Worm (Caenorhabditis elegans) whole organism, young adult: Measurements from ENCODE around the gene dao-6.
A peak's percentile ranks its signal among the peaks of the same experiment; 100 is the strongest.

Source experiments
- C06A6.2 ChIP-seq: fragments of 200-800 bp; sonication (Bioruptor generic); conservative IDR thresholded peaks from 2 replicates; pipeline ENCODE4 v1.3.6; 2022; ENCODE audit warnings: missing genetic modification characterization, missing compliant biosample characterization
- F33H1.4 ChIP-seq: fragments of 200-800 bp; sonication (Bioruptor generic); IDR thresholded peaks from 2 replicates; pipeline ENCODE4 v1.3.6; 2022; ENCODE audit warnings: missing genetic modification reagents, missing genetic modification characterization, missing compliant biosample characterization
- F49E8.2 ChIP-seq: sonication (generic microtip); optimal IDR thresholded peaks from 3 replicates; lab custom pipeline; 2017; ENCODE audit warnings: missing genetic modification characterization, mild to moderate bottlenecking, missing compliant biosample characterization, antibody characterized with exemption, moderate library complexity; ENCODE audit not compliant: insufficient read depth
- Y53G8AR.9 ChIP-seq: fragments of 200-800 bp; sonication (Bioruptor generic); conservative IDR thresholded peaks from 2 replicates; pipeline ENCODE4 v1.3.6; 2022; ENCODE audit warnings: missing genetic modification reagents, missing genetic modification characterization, missing compliant biosample characterization
- aptf-2 ChIP-seq: fragments of 200-800 bp; sonication (Bioruptor generic); conservative IDR thresholded peaks from 2 replicates; pipeline ENCODE4 v1.3.6; 2022; ENCODE audit warnings: missing genetic modification reagents, missing genetic modification characterization, missing compliant biosample characterization
- aptf-3 ChIP-seq: fragments of 200-800 bp; sonication (Bioruptor generic); IDR thresholded peaks from 2 replicates; pipeline ENCODE4 v1.3.6; 2022; ENCODE audit warnings: missing genetic modification characterization, missing compliant biosample characterization
- ceh-100 ChIP-seq: fragments of 200-800 bp; sonication (Bioruptor generic); IDR thresholded peaks from 2 replicates; pipeline ENCODE4 v1.3.6; 2022; ENCODE audit warnings: missing genetic modification reagents, missing genetic modification characterization, missing compliant biosample characterization
- ceh-79 ChIP-seq: sonication (generic microtip); optimal IDR thresholded peaks from 2 replicates; lab custom pipeline; 2017; ENCODE audit warnings: mild to moderate bottlenecking, missing genetic modification characterization, missing compliant biosample characterization
- ceh-91 ChIP-seq: fragments of 200-800 bp; sonication (Bioruptor generic); IDR thresholded peaks from 2 replicates; pipeline ENCODE4 v1.3.6; 2022; ENCODE audit warnings: missing genetic modification reagents, missing genetic modification characterization, missing compliant biosample characterization
- dpl-1 ChIP-seq: fragments of 150-350 bp; optimal IDR thresholded peaks from 2 replicates; lab custom pipeline; 2014; ENCODE audit warnings: missing biosample characterization, missing genetic modification reagents, missing genetic modification characterization
- efl-1 ChIP-seq: fragments of 150-350 bp; optimal IDR thresholded peaks from 2 replicates; lab custom pipeline; 2014; ENCODE audit warnings: missing biosample characterization, missing genetic modification reagents, missing genetic modification characterization
- ekl-4 ChIP-seq: fragments of 200-800 bp; sonication (Bioruptor generic); IDR thresholded peaks from 2 replicates; pipeline ENCODE4 v1.3.6; 2022; ENCODE audit warnings: missing genetic modification reagents, missing genetic modification characterization, missing compliant biosample characterization
- him-1 ChIP-seq: sonication (generic microtip); optimal IDR thresholded peaks from 2 replicates; lab custom pipeline; 2016; ENCODE audit warnings: missing genotype, missing genetic modification reagents, missing genetic modification characterization, missing compliant biosample characterization
- hmg-1.2 ChIP-seq: fragments of 200-800 bp; sonication (Bioruptor generic); IDR thresholded peaks from 2 replicates; pipeline ENCODE4 v1.3.6; 2022; ENCODE audit warnings: missing genetic modification reagents, missing genetic modification characterization, missing compliant biosample characterization
- hsf-1 ChIP-seq: fragments of 200-800 bp; sonication (Bioruptor generic); IDR thresholded peaks from 2 replicates; pipeline ENCODE4 v1.3.6; 2022; ENCODE audit warnings: missing genetic modification reagents, missing genetic modification characterization, missing compliant biosample characterization
- let-607 ChIP-seq, 2 experiments: fragments of 200-800 bp in 1 of 2; sonication (Bioruptor generic) in 1 of 2; sonication (generic microtip) in 1 of 2; optimal IDR thresholded peaks; 2 replicates each; lab custom pipeline; 2016 to 2018; ENCODE audit warnings: mild to moderate bottlenecking in 2 of 2, missing compliant biosample characterization in 2 of 2, missing genetic modification characterization in 2 of 2, moderate library complexity in 2 of 2, missing genotype in 1 of 2
- lin-35 ChIP-seq, 3 experiments: fragments of 150-350 bp in 2 of 3; sonication (generic microtip) in 1 of 3; optimal IDR thresholded peaks; 2 replicates each; lab custom pipeline; 2014 to 2018; ENCODE audit warnings: missing biosample characterization in 3 of 3, missing genetic modification characterization in 3 of 3, missing genetic modification reagents in 3 of 3
- lin-54 ChIP-seq: fragments of 200-800 bp; sonication (Bioruptor generic); optimal IDR thresholded peaks from 2 replicates; lab custom pipeline; 2018; ENCODE audit warnings: mild to moderate bottlenecking, missing genetic modification characterization, missing compliant biosample characterization
- lir-1 ChIP-seq: fragments of 200-800 bp; sonication (Bioruptor generic); conservative IDR thresholded peaks from 2 replicates; pipeline ENCODE4 v1.3.6; 2022; ENCODE audit warnings: missing genetic modification reagents, missing genetic modification characterization, missing compliant biosample characterization
- lsl-1 ChIP-seq: fragments of 200-800 bp; sonication (Bioruptor generic); optimal IDR thresholded peaks from 2 replicates; lab custom pipeline; 2018; ENCODE audit warnings: mild to moderate bottlenecking, missing genetic modification characterization, moderate library complexity, missing compliant biosample characterization
- madf-10 ChIP-seq: sonication (generic microtip); optimal IDR thresholded peaks from 2 replicates; lab custom pipeline; 2016; ENCODE audit warnings: mild to moderate bottlenecking, missing genetic modification characterization, missing compliant biosample characterization
- madf-6 ChIP-seq: fragments of 200-800 bp; sonication (Bioruptor generic); IDR thresholded peaks from 2 replicates; pipeline ENCODE4 v1.3.6; 2022; ENCODE audit warnings: missing genetic modification reagents, missing genetic modification characterization, missing compliant biosample characterization
- mcd-1 ChIP-seq: fragments of 200-800 bp; sonication (Bioruptor generic); IDR thresholded peaks from 2 replicates; pipeline ENCODE4 v1.3.6; 2022; ENCODE audit warnings: missing genetic modification reagents, missing genetic modification characterization, missing compliant biosample characterization
- mel-28 ChIP-seq: sonication (generic microtip); optimal IDR thresholded peaks from 2 replicates; lab custom pipeline; 2016; ENCODE audit warnings: borderline replicate concordance, mild to moderate bottlenecking, missing genetic modification characterization, missing compliant biosample characterization
- nhr-179 ChIP-seq: sonication (generic microtip); optimal IDR thresholded peaks from 2 replicates; lab custom pipeline; 2016; ENCODE audit warnings: mild to moderate bottlenecking, missing genetic modification characterization, missing compliant biosample characterization
- snpc-1.3 ChIP-seq: sonication (generic microtip); optimal IDR thresholded peaks from 2 replicates; lab custom pipeline; 2017; ENCODE audit warnings: missing genetic modification characterization, mild to moderate bottlenecking, missing compliant biosample characterization, antibody characterized with exemption, moderate library complexity, missing genotype, missing genetic modification reagents; ENCODE audit not compliant: insufficient read depth
- snpc-3.4 ChIP-seq: sonication (generic microtip); optimal IDR thresholded peaks from 2 replicates; lab custom pipeline; 2017; ENCODE audit warnings: missing genetic modification characterization, mild to moderate bottlenecking, missing compliant biosample characterization, antibody characterized with exemption, moderate library complexity, missing genotype, missing genetic modification reagents
- somi-1 ChIP-seq: fragments of 200-800 bp; sonication (Bioruptor generic); optimal IDR thresholded peaks from 2 replicates; lab custom pipeline; 2018; ENCODE audit warnings: mild to moderate bottlenecking, missing genetic modification characterization, missing compliant biosample characterization
- sptf-2 ChIP-seq: fragments of 200-800 bp; sonication (Bioruptor generic); optimal IDR thresholded peaks from 2 replicates; lab custom pipeline; 2018; ENCODE audit warnings: mild to moderate bottlenecking, missing genetic modification characterization, missing compliant biosample characterization
- zfh-2 ChIP-seq: fragments of 200-800 bp; sonication (Bioruptor generic); conservative IDR thresholded peaks from 2 replicates; pipeline ENCODE4 v1.3.6; 2022; ENCODE audit warnings: missing genetic modification reagents, missing genetic modification characterization, missing compliant biosample characterization
- ztf-22 ChIP-seq: fragments of 200-800 bp; sonication (Bioruptor generic); optimal IDR thresholded peaks from 2 replicates; lab custom pipeline; 2018; ENCODE audit warnings: mild to moderate bottlenecking, missing genetic modification characterization, moderate library complexity, missing compliant biosample characterization
- ztf-26 ChIP-seq: sonication (generic microtip); optimal IDR thresholded peaks from 2 replicates; lab custom pipeline; 2017; ENCODE audit warnings: missing genetic modification characterization, missing compliant biosample characterization
- ztf-3 ChIP-seq: fragments of 200-800 bp; sonication (Bioruptor generic); optimal IDR thresholded peaks from 2 replicates; lab custom pipeline; 2018; ENCODE audit warnings: mild to moderate bottlenecking, missing genetic modification characterization, missing compliant biosample characterization
- ztf-6 ChIP-seq: fragments of 200-800 bp; sonication (Bioruptor generic); IDR thresholded peaks from 2 replicates; pipeline ENCODE4 v1.3.6; 2022; ENCODE audit warnings: missing genetic modification reagents, missing genetic modification characterization, missing compliant biosample characterization

dao-6 gene

ce11 chrIII:9776323-9776722 is 40.3 kb upstream of the dao-6 start, which contains the start of gene usp-46:
TSS of gene usp-46 (plus strand) at chrIII:9776623.
- TF ChIP-seq ekl-4 (GFP tag; lab: Robert Waterston, UW) (no peak), hmg-1.2 (peak; percentile 29; the same call in 1 of the 2 replicates)

ce11 chrIII:9775916-9776315 is 39.9 kb upstream of the dao-6 start:
- TF ChIP-seq ekl-4 (GFP tag; lab: Robert Waterston, UW) (no peak), ceh-79 (no peak), ztf-6 (GFP tag; lab: Robert Waterston, UW) (no peak), efl-1 (GFP tag; lab: Kevin White, UChicago) (peak; percentile 86), snpc-3.4 (tag; lab: Kevin White, UChicago) (no peak), hsf-1 (GFP tag; lab: Robert Waterston, UW) (no peak), F33H1.4 (GFP tag; lab: Robert Waterston, UW) (0 out of 2 replicates have a peak, but pooled peaks have one; percentile 36), Y53G8AR.9 (no peak), lin-54 (GFP tag; lab: Kevin White, UChicago) (peak; percentile 87), him-1 (tag; lab: Kevin White, UChicago) (peak; percentile 40), dpl-1 (peak; percentile 38), lsl-1 (peak; percentile 42), madf-6 (0 out of 2 replicates have a peak, but pooled peaks have one; percentile 13), ceh-91 (0 out of 2 replicates have a peak, but pooled peaks have one; percentile 14), aptf-2 (no peak), ceh-100 (GFP tag; lab: Robert Waterston, UW) (peak; percentile 94), somi-1 (GFP tag; lab: Kevin White, UChicago) (no peak), ztf-3 (GFP tag; lab: Kevin White, UChicago) (no peak), madf-10 (tag; lab: Kevin White, UChicago) (no peak), lin-35 (GFP tag; optimal IDR thresholded peaks at IDR 0.05; lab: Kevin White, UChicago) (peak in 1 of 3 experiments; percentile 38), ztf-26 (tag; lab: Kevin White, UChicago) (no peak), aptf-3 (no peak), mcd-1 (peak; percentile 59; the same call in 1 of the 2 replicates), sptf-2 (GFP tag; lab: Kevin White, UChicago) (no peak), C06A6.2 (GFP tag; lab: Robert Waterston, UW) (no peak), lir-1 (GFP tag; lab: Robert Waterston, UW) (0 out of 2 replicates have a peak, but pooled peaks have one; percentile 16)

- TF ChIP-seq snpc-1.3 (tag; lab: Kevin White, UChicago), result no peak
- TF ChIP-seq nhr-179 (tag; lab: Kevin White, UChicago), result no peak
- no peak for TF ChIP-seq F49E8.2 (tag; lab: Kevin White, UChicago)
- no peak for TF ChIP-seq let-607 (tag; optimal IDR thresholded peaks at IDR 0.05; lab: Kevin White, UChicago)
- TF ChIP-seq ztf-22, result no peak
- 0 out of 2 replicates have a peak, but pooled peaks have one; percentile 26 for TF ChIP-seq zfh-2
Measured at ce11 chrIII:9772394-9772793, 36.4 kb upstream of the dao-6 start.

ce11 chrIII:9770590-9770989 is 34.6 kb upstream of the dao-6 start:
- TF ChIP-seq hsf-1 (GFP tag; lab: Robert Waterston, UW), result 0 out of 2 replicates have a peak, but pooled peaks have one; percentile 18
- no peak for TF ChIP-seq mel-28
- TF ChIP-seq, all 124 proteins: peak for 1
